Fruit fly (Drosophila melanogaster) whole organism, prepupa: ENCODE measurements around the gene toe.

Experiments
- CG10631 ChIP-seq: fragments of 200-800 bp; sonication (Bioruptor generic); optimal IDR thresholded peaks from 2 replicates; lab custom pipeline; 2016; ENCODE audit warnings: missing biosample characterization, missing genetic modification characterization
- Hr39 ChIP-seq: fragments of 200-800 bp; sonication (Bioruptor generic); optimal IDR thresholded peaks from 2 replicates; lab custom pipeline; 2016; ENCODE audit warnings: missing biosample characterization, missing genetic modification characterization
- ss ChIP-seq, 2 experiments: fragments of 200-800 bp; sonication (Bioruptor generic); optimal IDR thresholded peaks; 2 replicates in 1 of 2; 3 replicates in 1 of 2; lab custom pipeline; 2017 to 2018; ENCODE audit warnings: mild to moderate bottlenecking in 2 of 2, missing biosample characterization in 2 of 2, missing genetic modification characterization in 2 of 2, moderate library complexity in 1 of 2

DNA sequence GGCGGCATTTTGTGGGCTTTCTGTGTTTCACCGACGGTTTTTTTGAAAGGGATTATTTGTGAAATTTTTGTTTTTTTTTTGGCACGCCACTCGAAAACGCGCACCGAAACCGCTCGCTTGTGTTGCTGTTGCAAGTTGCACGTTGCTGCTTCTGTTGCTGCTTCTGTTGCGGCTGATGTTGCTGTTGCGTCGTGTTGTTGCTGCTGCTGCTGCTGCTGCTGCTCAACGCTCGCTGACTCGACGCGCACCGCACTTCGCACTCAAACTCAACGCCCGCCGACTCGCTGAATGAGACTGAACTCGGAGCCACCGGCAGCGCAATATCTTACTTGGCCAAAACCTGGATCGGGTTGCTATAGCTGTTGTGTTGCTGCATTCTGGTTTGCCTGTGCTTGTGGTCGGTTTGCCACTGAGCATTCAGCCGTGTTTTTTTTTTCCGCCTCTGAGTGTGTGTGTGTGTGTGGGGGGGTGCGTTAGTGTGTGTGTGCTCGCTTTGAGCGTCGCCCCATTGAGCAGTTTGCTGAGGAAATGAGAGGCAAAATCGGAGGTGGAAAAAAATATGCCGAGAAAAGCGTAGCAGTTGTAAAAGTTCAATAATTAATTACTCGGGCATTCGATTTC lies at the start of gene toe:
- no peak for TF ChIP-seq ss (GFP tag; optimal IDR thresholded peaks at IDR 0.05; lab: Kevin White, UChicago)
- TF ChIP-seq CG10631 (GFP tag; lab: Kevin White, UChicago), result no peak
- no peak for TF ChIP-seq Hr39
